Fruit fly (Drosophila melanogaster) whole organism, pupa: Measurements from ENCODE around the gene CG10584.

Experiments
- CG10348 ChIP-seq: fragments of 200-800 bp; sonication (Bioruptor generic); IDR thresholded peaks from 2 replicates; pipeline ENCODE4 v1.3.6; 2022; ENCODE audit warnings: missing biosample characterization, missing genetic modification characterization
- CG12605 ChIP-seq: fragments of 200-800 bp; sonication (Bioruptor generic); IDR thresholded peaks from 2 replicates; pipeline ENCODE4 v1.3.6; 2022; ENCODE audit warnings: missing biosample characterization, missing genetic modification characterization
- CG13204 ChIP-seq: fragments of 200-800 bp; sonication (Bioruptor generic); optimal IDR thresholded peaks from 2 replicates; lab custom pipeline; 2018; ENCODE audit warnings: missing biosample characterization, mild to moderate bottlenecking, missing genetic modification characterization, moderate library complexity
- CG14655 ChIP-seq: fragments of 200-800 bp; sonication (Bioruptor generic); optimal IDR thresholded peaks from 3 replicates; lab custom pipeline; 2017; ENCODE audit warnings: mild to moderate bottlenecking, missing biosample characterization, missing genetic modification reagents, missing genetic modification characterization
- CG15710 ChIP-seq: fragments of 200-800 bp; sonication (Bioruptor generic); optimal IDR thresholded peaks from 2 replicates; lab custom pipeline; 2018; ENCODE audit warnings: missing biosample characterization, mild to moderate bottlenecking, missing genetic modification characterization, moderate library complexity
- CG17806 ChIP-seq: fragments of 200-800 bp; sonication (Bioruptor generic); optimal IDR thresholded peaks from 2 replicates; lab custom pipeline; 2018; ENCODE audit warnings: missing biosample characterization, mild to moderate bottlenecking, missing genetic modification characterization, moderate library complexity
- CG32121 ChIP-seq: fragments of 200-800 bp; sonication (Bioruptor generic); IDR thresholded peaks from 2 replicates; pipeline ENCODE4 v1.3.6; 2022; ENCODE audit warnings: missing biosample characterization, missing genetic modification characterization
- CG34367 ChIP-seq: fragments of 200-800 bp; sonication (Bioruptor generic); optimal IDR thresholded peaks from 2 replicates; lab custom pipeline; 2018; ENCODE audit warnings: missing biosample characterization, mild to moderate bottlenecking, missing genetic modification characterization
- CG4496 ChIP-seq: fragments of 200-800 bp; sonication (Bioruptor generic); IDR thresholded peaks from 3 replicates; pipeline ENCODE4 v1.3.6; 2022; ENCODE audit warnings: missing biosample characterization, missing genetic modification characterization
- CG8159 ChIP-seq: fragments of 200-800 bp; sonication (Bioruptor generic); optimal IDR thresholded peaks from 3 replicates; lab custom pipeline; 2018; ENCODE audit warnings: missing biosample characterization, mild to moderate bottlenecking, missing genetic modification characterization, moderate library complexity
- CG8301 ChIP-seq: fragments of 200-800 bp; sonication (Bioruptor generic); optimal IDR thresholded peaks from 2 replicates; lab custom pipeline; 2018; ENCODE audit warnings: missing biosample characterization, mild to moderate bottlenecking, missing genetic modification characterization
- CG9948 ChIP-seq: fragments of 200-800 bp; sonication (Bioruptor generic); optimal IDR thresholded peaks from 2 replicates; lab custom pipeline; 2018; ENCODE audit warnings: missing biosample characterization, mild to moderate bottlenecking, missing genetic modification characterization, moderate library complexity
- D1 ChIP-seq: fragments of 200-800 bp; sonication (Bioruptor generic); optimal IDR thresholded peaks from 2 replicates; lab custom pipeline; 2018; ENCODE audit warnings: missing biosample characterization, mild to moderate bottlenecking, missing genetic modification characterization, moderate library complexity
- EcR ChIP-seq: fragments of 200-800 bp; sonication (Bioruptor generic); optimal IDR thresholded peaks from 3 replicates; lab custom pipeline; 2019; ENCODE audit warnings: missing biosample characterization, missing genetic modification characterization, mild to moderate bottlenecking, moderate library complexity, missing genetic modification reagents
- Ets98B ChIP-seq: fragments of 200-800 bp; sonication (Bioruptor generic); IDR thresholded peaks from 2 replicates; pipeline ENCODE4 v1.3.6; 2022; ENCODE audit warnings: missing biosample characterization, missing genetic modification characterization
- Pif1A ChIP-seq: fragments of 200-800 bp; sonication (Bioruptor generic); optimal IDR thresholded peaks from 3 replicates; lab custom pipeline; 2016; ENCODE audit warnings: missing biosample characterization, missing genetic modification characterization
- Pif1B ChIP-seq: fragments of 200-800 bp; sonication (Bioruptor generic); optimal IDR thresholded peaks from 3 replicates; lab custom pipeline; 2016; ENCODE audit warnings: missing biosample characterization, missing genetic modification characterization
- Snoo ChIP-seq: fragments of 200-800 bp; sonication (Bioruptor generic); optimal IDR thresholded peaks from 3 replicates; lab custom pipeline; 2017; ENCODE audit warnings: missing biosample characterization, mild to moderate bottlenecking, missing genetic modification characterization, inconsistent platforms
- fd96Ca ChIP-seq: fragments of 200-800 bp; sonication (Bioruptor generic); IDR thresholded peaks from 3 replicates; pipeline ENCODE4 v1.3.6; 2022; ENCODE audit warnings: missing biosample characterization, missing genetic modification characterization
- gl ChIP-seq: fragments of 200-800 bp; sonication (Bioruptor generic); optimal IDR thresholded peaks from 2 replicates; lab custom pipeline; 2018; ENCODE audit warnings: missing biosample characterization, mild to moderate bottlenecking, missing genetic modification characterization
- rn ChIP-seq: fragments of 200-800 bp; sonication (Bioruptor generic); IDR thresholded peaks from 2 replicates; pipeline ENCODE4 v1.3.6; 2022; ENCODE audit warnings: missing biosample characterization, missing genetic modification characterization

Gene CG10584

DNA sequence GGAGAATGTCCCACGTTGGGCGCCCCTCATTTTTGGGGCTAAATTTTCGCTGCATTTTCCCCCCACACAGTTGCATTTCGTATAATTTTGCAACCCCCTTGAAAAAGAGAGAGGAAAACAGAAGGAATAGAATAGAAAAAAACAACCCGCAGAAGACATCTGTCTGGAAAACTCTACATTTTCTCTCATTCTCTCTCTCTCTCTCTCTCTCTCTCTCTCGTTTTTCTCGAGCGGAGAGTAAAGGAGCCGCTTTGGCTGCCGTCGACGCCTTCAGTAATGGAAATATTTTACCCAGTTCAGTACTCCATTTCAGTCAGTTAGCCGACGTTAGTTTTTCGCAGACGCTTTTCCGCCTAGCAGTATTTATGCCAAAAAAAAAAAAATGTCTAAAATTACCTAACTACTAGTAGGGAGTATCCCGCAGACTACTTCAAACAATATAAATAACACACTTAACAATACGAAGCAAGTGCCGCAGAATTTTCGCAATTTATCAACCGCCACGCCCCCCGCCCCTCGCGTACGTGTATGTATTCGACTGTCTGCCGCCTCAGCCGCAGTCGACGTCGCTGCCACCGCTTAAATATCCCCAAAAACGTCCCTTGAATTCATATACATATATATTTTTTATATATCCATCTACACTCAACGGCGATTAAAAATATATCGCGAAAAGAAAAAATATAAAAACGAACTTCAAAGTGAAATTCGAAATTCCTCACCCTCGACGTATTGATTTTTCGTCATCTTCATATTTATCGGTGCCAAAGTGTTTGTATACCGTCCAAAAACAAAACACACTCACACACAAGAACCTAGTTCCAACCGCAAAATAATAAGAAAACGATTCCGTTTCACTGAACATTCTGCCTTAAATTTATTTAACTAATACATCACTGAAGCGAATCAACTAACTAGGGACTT is 16.8 kb upstream of the CG10584 start:
- TF ChIP-seq CG17806 (tag; lab: Kevin White, UChicago), result no peak
- no peak for TF ChIP-seq D1 (tag; lab: Kevin White, UChicago)
- no peak for TF ChIP-seq Ets98B (GFP tag; lab: Robert Waterston, UW)
- no peak for TF ChIP-seq CG34367
- TF ChIP-seq CG8159 (tag; lab: Kevin White, UChicago), result no peak
- no peak for TF ChIP-seq Pif1A (GFP tag; lab: Kevin White, UChicago)
- no peak for TF ChIP-seq CG9948 (tag; lab: Kevin White, UChicago)
- TF ChIP-seq rn (GFP tag; lab: Robert Waterston, UW), result no peak
- no peak for TF ChIP-seq CG4496 (GFP tag; lab: Robert Waterston, UW)
- no peak for TF ChIP-seq CG15710
- TF ChIP-seq CG8301 (tag; lab: Kevin White, UChicago), result no peak
- TF ChIP-seq, all 21 proteins: peak for 0

DNA sequence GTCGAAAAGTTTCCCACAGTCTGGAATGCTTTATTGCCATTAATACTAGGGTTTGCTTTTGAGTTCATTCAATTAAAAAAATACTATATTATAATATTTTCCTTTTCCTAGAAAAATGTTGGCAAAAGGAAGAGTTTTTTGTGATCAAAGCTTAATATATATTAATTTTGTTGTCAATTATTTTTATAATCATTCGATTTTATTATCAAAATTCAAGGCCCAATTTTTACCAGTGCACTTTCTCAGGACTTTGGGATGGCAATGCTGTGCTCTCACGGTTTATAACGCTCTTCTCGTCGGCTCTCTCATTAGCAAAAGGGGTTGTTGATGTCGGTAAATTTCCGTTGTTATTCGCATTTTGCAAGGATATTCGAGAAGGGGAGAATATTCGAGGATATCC is 15.9 kb upstream of the CG10584 start:
- TF ChIP-seq CG8159 (tag; lab: Kevin White, UChicago) (peak; percentile 59), Snoo (no peak), gl (tag; lab: Kevin White, UChicago) (no peak), Pif1B (no peak), rn (GFP tag; lab: Robert Waterston, UW) (no peak), CG34367 (peak; percentile 8), CG8301 (tag; lab: Kevin White, UChicago) (peak; percentile 16), CG15710 (peak; percentile 15), CG13204 (no peak), Pif1A (GFP tag; lab: Kevin White, UChicago) (peak; percentile 13), CG9948 (tag; lab: Kevin White, UChicago) (peak; percentile 29), CG17806 (tag; lab: Kevin White, UChicago) (peak; percentile 36), CG12605 (no peak), CG14655 (GFP tag; lab: Kevin White, UChicago) (peak; percentile 49), fd96Ca (no peak), Ets98B (GFP tag; lab: Robert Waterston, UW) (no peak), CG32121 (no peak), EcR (no peak), CG10348 (GFP tag; lab: Robert Waterston, UW) (no peak), D1 (tag; lab: Kevin White, UChicago) (no peak), CG4496 (GFP tag; lab: Robert Waterston, UW) (no peak)

DNA sequence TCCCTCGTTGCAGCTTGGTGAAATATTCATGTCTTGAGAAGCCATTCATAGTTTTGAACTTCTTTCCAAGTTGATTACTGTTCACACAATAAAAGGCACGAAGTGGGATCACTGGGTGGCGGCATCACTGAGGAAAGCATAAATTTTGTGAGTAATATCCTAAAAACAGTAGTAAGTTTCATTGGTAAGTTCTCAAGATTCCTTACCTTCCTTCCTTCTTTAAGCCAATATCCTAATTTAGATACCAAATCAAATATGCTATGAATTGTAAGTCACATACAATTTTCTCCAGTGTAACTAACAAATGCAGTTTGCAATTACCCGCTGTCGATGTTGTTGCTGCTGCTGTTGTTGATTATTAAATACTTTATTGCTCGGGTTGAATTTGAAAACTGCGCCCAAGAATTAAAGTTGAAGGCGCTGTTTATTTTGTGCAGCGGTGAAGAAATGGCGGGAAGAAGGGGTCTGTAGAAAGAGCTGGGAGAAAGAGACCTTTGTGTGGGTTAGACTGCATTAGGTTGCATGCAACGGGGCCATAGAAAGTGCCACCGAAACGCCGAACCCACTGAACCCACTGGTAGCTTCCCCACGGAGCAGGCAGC is 15.0 kb upstream of the CG10584 start:
- TF ChIP-seq gl (tag; lab: Kevin White, UChicago), result no peak
- TF ChIP-seq CG4496 (GFP tag; lab: Robert Waterston, UW), result no peak
- TF ChIP-seq EcR, result no peak
- TF ChIP-seq Snoo, result no peak
- peak; percentile 42; the same call in 1 of the 3 replicates for TF ChIP-seq fd96Ca
- TF ChIP-seq CG14655 (GFP tag; lab: Kevin White, UChicago), result peak; percentile 61
- no peak for TF ChIP-seq Pif1B
- TF ChIP-seq D1 (tag; lab: Kevin White, UChicago), result no peak
- TF ChIP-seq CG15710, result peak; percentile 16
- TF ChIP-seq CG13204, result no peak
- TF ChIP-seq CG8301 (tag; lab: Kevin White, UChicago), result peak; percentile 54
- TF ChIP-seq rn (GFP tag; lab: Robert Waterston, UW), result 0 out of 2 replicates have a peak, but pooled peaks have one; percentile 9
- peak; percentile 27; the same call in 1 of the 2 replicates for TF ChIP-seq Ets98B (GFP tag; lab: Robert Waterston, UW)
- TF ChIP-seq CG17806 (tag; lab: Kevin White, UChicago), result peak; percentile 32
- peak; percentile 30 for TF ChIP-seq CG9948 (tag; lab: Kevin White, UChicago)
- TF ChIP-seq Pif1A (GFP tag; lab: Kevin White, UChicago), result peak; percentile 48
- TF ChIP-seq CG8159 (tag; lab: Kevin White, UChicago), result peak; percentile 19
- TF ChIP-seq CG10348 (GFP tag; lab: Robert Waterston, UW), result no peak
- 0 out of 2 replicates have a peak, but pooled peaks have one; percentile 21 for TF ChIP-seq CG12605
- peak; percentile 12 for TF ChIP-seq CG34367
- no peak for TF ChIP-seq CG32121

DNA sequence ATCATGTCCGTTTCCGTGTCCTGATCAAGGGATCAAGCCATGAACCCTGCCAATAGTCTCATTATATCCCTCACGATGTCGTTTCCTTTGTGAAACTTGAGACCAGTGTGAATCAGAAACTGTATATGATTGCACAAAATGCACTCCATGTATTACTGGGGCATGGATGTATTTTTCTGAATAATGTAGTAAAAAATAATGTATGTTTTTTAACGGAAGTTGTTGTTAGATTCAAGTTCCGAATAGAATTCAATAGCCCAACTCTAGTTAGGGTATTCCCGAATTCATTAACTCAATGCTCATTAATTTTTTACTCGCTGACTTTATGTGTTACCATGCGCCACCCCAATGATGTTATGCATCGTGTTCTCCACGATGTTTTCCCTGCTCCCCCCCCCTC is 13.6 kb upstream of the CG10584 start:
- TF ChIP-seq CG32121 (no peak), CG14655 (GFP tag; lab: Kevin White, UChicago) (peak; percentile 6), CG9948 (tag; lab: Kevin White, UChicago) (peak; percentile 15)

DNA sequence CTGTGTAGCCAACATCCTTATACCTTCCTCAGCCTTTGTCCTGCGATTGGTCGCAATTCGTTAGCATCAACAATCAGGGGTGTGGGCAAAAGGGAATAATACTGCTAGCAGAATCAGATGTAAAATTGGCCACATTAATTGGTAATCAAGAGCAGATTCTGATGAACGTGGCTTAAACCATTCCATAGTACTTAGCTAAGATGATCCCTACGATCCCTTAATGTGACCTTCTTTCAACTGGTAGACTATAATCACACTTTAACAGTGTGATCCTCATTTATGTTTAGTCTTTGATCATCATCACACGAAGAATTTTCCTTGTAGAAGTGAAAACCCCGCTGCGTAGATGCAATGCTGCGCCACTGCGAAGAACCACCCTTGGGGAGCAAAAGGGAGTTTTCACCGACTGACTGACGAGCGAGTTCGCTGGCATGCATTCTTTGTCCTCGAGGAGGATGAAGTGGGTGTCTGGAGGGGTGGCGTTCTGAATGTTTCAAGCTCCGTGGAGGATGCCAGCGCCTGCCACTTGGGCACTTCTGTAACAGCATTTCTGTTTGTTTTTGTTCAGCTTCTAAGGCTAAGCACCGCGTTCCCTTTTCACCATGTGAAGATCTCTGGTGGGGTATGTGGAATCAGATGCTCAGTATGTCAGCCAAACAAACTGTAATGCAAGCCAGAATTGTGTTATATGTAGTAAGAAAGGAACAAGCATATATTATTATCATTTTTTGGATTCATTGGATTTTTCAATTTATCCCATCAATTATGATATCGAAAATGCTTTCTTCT is 12.9 kb upstream of the CG10584 start:
- TF ChIP-seq Pif1B, result no peak
- peak; percentile 32 for TF ChIP-seq CG8301 (tag; lab: Kevin White, UChicago)
- peak; percentile 29 for TF ChIP-seq Pif1A (GFP tag; lab: Kevin White, UChicago)
- no peak for TF ChIP-seq rn (GFP tag; lab: Robert Waterston, UW)
- no peak for TF ChIP-seq EcR
- 0 out of 3 replicates have a peak, but pooled peaks have one; percentile 25 for TF ChIP-seq fd96Ca
- peak; percentile 46 for TF ChIP-seq CG17806 (tag; lab: Kevin White, UChicago)
- TF ChIP-seq CG9948 (tag; lab: Kevin White, UChicago), result peak; percentile 59
- peak; percentile 45 for TF ChIP-seq CG34367
- TF ChIP-seq CG8159 (tag; lab: Kevin White, UChicago), result peak; percentile 71
- peak; percentile 58 for TF ChIP-seq CG14655 (GFP tag; lab: Kevin White, UChicago)
- TF ChIP-seq CG15710, result peak; percentile 65
- peak; percentile 47; the same call in 1 of the 3 replicates for TF ChIP-seq CG4496 (GFP tag; lab: Robert Waterston, UW)
- no peak for TF ChIP-seq Ets98B (GFP tag; lab: Robert Waterston, UW)
